Fruit fly (Drosophila melanogaster) whole organism, embryonic: Measurements from ENCODE around the gene Adat1.
A peak's percentile ranks its signal among the peaks of the same experiment; 100 is the strongest.

Experiments used
- Bgb ChIP-seq: fragments of 200-800 bp; sonication (Bioruptor generic); IDR thresholded peaks from 2 replicates; pipeline ENCODE4 v1.3.6; 2022; ENCODE audit warnings: missing biosample characterization, missing genetic modification characterization; ENCODE audit not compliant: partially characterized antibody
- CG10321 ChIP-seq: fragments of 200-800 bp; sonication (Bioruptor generic); IDR thresholded peaks from 2 replicates; pipeline ENCODE4 v1.3.6; 2022; ENCODE audit warnings: missing biosample characterization, missing genetic modification characterization
- CG12299 ChIP-seq: fragments of 200-800 bp; sonication (Bioruptor generic); optimal IDR thresholded peaks from 2 replicates; lab custom pipeline; 2018; ENCODE audit warnings: missing biosample characterization, mild to moderate bottlenecking, missing genetic modification characterization
- CG12391 ChIP-seq: fragments of 200-800 bp; sonication (Bioruptor generic); optimal IDR thresholded peaks from 3 replicates; lab custom pipeline; 2018; ENCODE audit warnings: missing biosample characterization, mild to moderate bottlenecking, missing genetic modification characterization, moderate library complexity
- CG13624 ChIP-seq: fragments of 200-800 bp; sonication (Bioruptor generic); optimal IDR thresholded peaks from 2 replicates; lab custom pipeline; 2016; ENCODE audit warnings: missing biosample characterization, missing genetic modification characterization
- CG14014 ChIP-seq: fragments of 200-800 bp; sonication (Bioruptor generic); IDR thresholded peaks from 2 replicates; pipeline ENCODE4 v1.3.6; 2022; ENCODE audit warnings: missing biosample characterization, missing genetic modification characterization
- CG14667 ChIP-seq: fragments of 200-800 bp; sonication (Bioruptor generic); IDR thresholded peaks from 2 replicates; pipeline ENCODE4 v1.3.6; 2022; ENCODE audit warnings: missing biosample characterization, missing genetic modification characterization
- CG15601 ChIP-seq: fragments of 200-800 bp; sonication (Bioruptor generic); optimal IDR thresholded peaks from 3 replicates; lab custom pipeline; 2019; ENCODE audit warnings: missing biosample characterization, mild to moderate bottlenecking, missing genetic modification characterization, moderate library complexity
- CG18764 ChIP-seq: fragments of 200-800 bp; sonication (Bioruptor generic); optimal IDR thresholded peaks from 3 replicates; lab custom pipeline; 2016; ENCODE audit warnings: missing biosample characterization, missing genetic modification characterization
- CG2199 ChIP-seq: fragments of 200-800 bp; sonication (Bioruptor generic); IDR thresholded peaks from 3 replicates; pipeline ENCODE4 v1.3.6; 2022; ENCODE audit warnings: missing biosample characterization, missing genetic modification characterization
- CG30020 ChIP-seq: fragments of 200-800 bp; optimal IDR thresholded peaks from 2 replicates; lab custom pipeline; 2019; ENCODE audit warnings: missing biosample characterization, mild to moderate bottlenecking, missing genetic modification characterization, moderate library complexity
- CG31388 ChIP-seq: fragments of 200-800 bp; sonication (Bioruptor generic); optimal IDR thresholded peaks from 2 replicates; lab custom pipeline; 2016; ENCODE audit warnings: missing biosample characterization, missing genetic modification characterization
- CG3163 ChIP-seq: fragments of 200-800 bp; sonication (Bioruptor generic); optimal IDR thresholded peaks from 3 replicates; lab custom pipeline; 2016; ENCODE audit warnings: missing biosample characterization, missing genetic modification characterization
- CG3281 ChIP-seq: fragments of 200-800 bp; sonication (Bioruptor generic); optimal IDR thresholded peaks from 3 replicates; lab custom pipeline; 2017; ENCODE audit warnings: missing biosample characterization, mild to moderate bottlenecking, missing genetic modification characterization
- CG4328 ChIP-seq: fragments of 200-800 bp; sonication (Bioruptor generic); optimal IDR thresholded peaks from 3 replicates; lab custom pipeline; 2017; ENCODE audit warnings: missing biosample characterization, missing genetic modification reagents, missing genetic modification characterization
- CG4404 ChIP-seq: fragments of 200-800 bp; sonication (Bioruptor generic); IDR thresholded peaks from 2 replicates; pipeline ENCODE4 v1.3.6; 2022; ENCODE audit warnings: missing biosample characterization, missing genetic modification characterization
- CG6254 ChIP-seq: fragments of 200-800 bp; sonication (Bioruptor generic); optimal IDR thresholded peaks from 3 replicates; lab custom pipeline; 2017; ENCODE audit warnings: mild to moderate bottlenecking, missing biosample characterization, missing genetic modification reagents, missing genetic modification characterization
- CG6854 ChIP-seq: fragments of 200-800 bp; sonication (Bioruptor generic); optimal IDR thresholded peaks from 3 replicates; lab custom pipeline; 2017; ENCODE audit warnings: missing biosample characterization, mild to moderate bottlenecking, missing genetic modification characterization
- CG8944 ChIP-seq: fragments of 200-800 bp; sonication (Bioruptor generic); optimal IDR thresholded peaks from 3 replicates; lab custom pipeline; 2016; ENCODE audit warnings: missing biosample characterization, missing genetic modification characterization
- CTCF ChIP-seq: fragments of 200-800 bp; sonication (Bioruptor generic); optimal IDR thresholded peaks from 2 replicates; lab custom pipeline; 2017; ENCODE audit warnings: missing biosample characterization, mild to moderate bottlenecking, missing genetic modification characterization, moderate library complexity
- CrebB ChIP-seq: fragments of 200-800 bp; sonication (Bioruptor generic); optimal IDR thresholded peaks from 3 replicates; lab custom pipeline; 2018; ENCODE audit warnings: missing biosample characterization, mild to moderate bottlenecking, missing genetic modification characterization
- Fer1 ChIP-seq: fragments of 200-800 bp; sonication (Bioruptor generic); optimal IDR thresholded peaks from 2 replicates; lab custom pipeline; 2017; ENCODE audit warnings: missing biosample characterization, mild to moderate bottlenecking, missing genetic modification characterization
- Fer3 ChIP-seq: fragments of 200-800 bp; sonication (Bioruptor generic); optimal IDR thresholded peaks from 2 replicates; lab custom pipeline; 2018; ENCODE audit warnings: missing biosample characterization, mild to moderate bottlenecking, missing genetic modification characterization, moderate library complexity
- HLH4C ChIP-seq: fragments of 200-800 bp; sonication (Bioruptor generic); IDR thresholded peaks from 3 replicates; pipeline ENCODE4 v1.3.6; 2022; ENCODE audit warnings: missing biosample characterization, missing genetic modification characterization; ENCODE audit not compliant: partially characterized antibody
- Hey ChIP-seq: fragments of 200-800 bp; sonication (Bioruptor generic); optimal IDR thresholded peaks from 3 replicates; lab custom pipeline; 2018; ENCODE audit warnings: missing biosample characterization, mild to moderate bottlenecking, missing genetic modification characterization
- Jarid2 ChIP-seq: fragments of 200-800 bp; sonication (Bioruptor generic); optimal IDR thresholded peaks from 3 replicates; lab custom pipeline; 2017; ENCODE audit warnings: mild to moderate bottlenecking, missing biosample characterization, missing genetic modification reagents, missing genetic modification characterization
- Pdp1 ChIP-seq, 2 experiments: fragments of 200-800 bp; sonication (Bioruptor generic); optimal IDR thresholded peaks; 3 replicates each; lab custom pipeline; 2016; ENCODE audit warnings: missing biosample characterization in 2 of 2, missing genetic modification characterization in 2 of 2, mild to moderate bottlenecking in 1 of 2, moderate library complexity in 1 of 2
- Six4 ChIP-seq: fragments of 200-800 bp; sonication (Bioruptor generic); optimal IDR thresholded peaks from 2 replicates; lab custom pipeline; 2016; ENCODE audit warnings: missing biosample characterization, missing genetic modification characterization
- Sox102F ChIP-seq: fragments of 200-800 bp; sonication (Bioruptor generic); optimal IDR thresholded peaks from 2 replicates; lab custom pipeline; 2018; ENCODE audit warnings: missing biosample characterization, mild to moderate bottlenecking, missing genetic modification characterization, moderate library complexity
- Ssrp ChIP-seq: fragments of 200-800 bp; sonication (Bioruptor generic); optimal IDR thresholded peaks from 2 replicates; lab custom pipeline; 2018; ENCODE audit warnings: missing biosample characterization, mild to moderate bottlenecking, missing genetic modification characterization, moderate library complexity
- Taf1 ChIP-seq: fragments of 200-800 bp; sonication (Bioruptor generic); IDR thresholded peaks from 2 replicates; pipeline ENCODE4 v1.3.6; 2022; ENCODE audit warnings: missing biosample characterization, missing genetic modification characterization
- Xrp1 ChIP-seq: fragments of 200-800 bp; sonication (Bioruptor generic); IDR thresholded peaks from 2 replicates; pipeline ENCODE4 v1.3.6; 2022; ENCODE audit warnings: missing biosample characterization, missing genetic modification characterization
- bowl ChIP-seq: fragments of 200-800 bp; sonication (Bioruptor generic); IDR thresholded peaks from 2 replicates; pipeline ENCODE4 v1.3.6; 2022; ENCODE audit warnings: missing biosample characterization, missing genetic modification characterization
- br ChIP-seq: fragments of >200 bp; optimal IDR thresholded peaks from 2 replicates; lab custom pipeline; 2017
- cad ChIP-seq: fragments of >200 bp; optimal IDR thresholded peaks from 2 replicates; lab custom pipeline; 2017; ENCODE audit warnings: missing biosample characterization, missing genetic modification characterization
- cas ChIP-seq: fragments of 200-800 bp; sonication (Bioruptor generic); IDR thresholded peaks from 2 replicates; pipeline ENCODE4 v1.3.6; 2022; ENCODE audit warnings: missing biosample characterization, missing genetic modification characterization
- da ChIP-seq: fragments of 200-800 bp; sonication (Bioruptor generic); optimal IDR thresholded peaks from 2 replicates; lab custom pipeline; 2016; ENCODE audit warnings: missing biosample characterization, missing genetic modification characterization
- dan ChIP-seq: fragments of 200-800 bp; sonication (Bioruptor generic); IDR thresholded peaks from 2 replicates; pipeline ENCODE4 v1.3.6; 2022; ENCODE audit warnings: missing biosample characterization, missing genetic modification characterization
- disco-r ChIP-seq: fragments of 200-800 bp; sonication (Bioruptor generic); optimal IDR thresholded peaks from 2 replicates; lab custom pipeline; 2016; ENCODE audit warnings: missing biosample characterization, missing genetic modification characterization
- dysf ChIP-seq: fragments of 200-800 bp; sonication (Bioruptor generic); IDR thresholded peaks from 3 replicates; pipeline ENCODE4 v1.3.6; 2022; ENCODE audit warnings: missing biosample characterization, missing genetic modification characterization
- fd96Cb ChIP-seq: fragments of 200-800 bp; sonication (Bioruptor generic); optimal IDR thresholded peaks from 2 replicates; lab custom pipeline; 2018; ENCODE audit warnings: missing biosample characterization, mild to moderate bottlenecking, missing genetic modification characterization, moderate library complexity
- gem ChIP-seq: fragments of 200-800 bp; sonication (Bioruptor generic); optimal IDR thresholded peaks from 2 replicates; lab custom pipeline; 2019; ENCODE audit warnings: missing biosample characterization, mild to moderate bottlenecking, missing genetic modification characterization, moderate library complexity
- grau ChIP-seq: fragments of 200-800 bp; optimal IDR thresholded peaks from 3 replicates; lab custom pipeline; 2019; ENCODE audit warnings: missing biosample characterization, mild to moderate bottlenecking, missing genetic modification characterization, moderate library complexity
- oc ChIP-seq: fragments of 200-800 bp; sonication (Bioruptor generic); optimal IDR thresholded peaks from 2 replicates; lab custom pipeline; 2018; ENCODE audit warnings: missing biosample characterization, mild to moderate bottlenecking, missing genetic modification characterization, moderate library complexity
- pnt ChIP-seq: fragments of 200-800 bp; sonication (Bioruptor generic); optimal IDR thresholded peaks from 3 replicates; lab custom pipeline; 2016; ENCODE audit warnings: missing biosample characterization, missing genetic modification characterization
- psq ChIP-seq: fragments of 200-800 bp; sonication (Bioruptor generic); optimal IDR thresholded peaks from 2 replicates; lab custom pipeline; 2017; ENCODE audit warnings: missing biosample characterization, missing genetic modification characterization
- tio ChIP-seq: fragments of 200-800 bp; sonication (Bioruptor generic); optimal IDR thresholded peaks from 2 replicates; lab custom pipeline; 2017; ENCODE audit warnings: missing biosample characterization, missing genetic modification characterization, inconsistent platforms
- unc-4 ChIP-seq: fragments of 200-800 bp; sonication (Bioruptor generic); IDR thresholded peaks from 2 replicates; pipeline ENCODE4 v1.3.6; 2022; ENCODE audit warnings: missing biosample characterization, missing genetic modification characterization; ENCODE audit not compliant: partially characterized antibody
- unpg ChIP-seq: fragments of 200-800 bp; sonication (Bioruptor generic); optimal IDR thresholded peaks from 3 replicates; lab custom pipeline; 2018; ENCODE audit warnings: missing biosample characterization, mild to moderate bottlenecking, missing genetic modification characterization, moderate library complexity

The Adat1 gene

DNA sequence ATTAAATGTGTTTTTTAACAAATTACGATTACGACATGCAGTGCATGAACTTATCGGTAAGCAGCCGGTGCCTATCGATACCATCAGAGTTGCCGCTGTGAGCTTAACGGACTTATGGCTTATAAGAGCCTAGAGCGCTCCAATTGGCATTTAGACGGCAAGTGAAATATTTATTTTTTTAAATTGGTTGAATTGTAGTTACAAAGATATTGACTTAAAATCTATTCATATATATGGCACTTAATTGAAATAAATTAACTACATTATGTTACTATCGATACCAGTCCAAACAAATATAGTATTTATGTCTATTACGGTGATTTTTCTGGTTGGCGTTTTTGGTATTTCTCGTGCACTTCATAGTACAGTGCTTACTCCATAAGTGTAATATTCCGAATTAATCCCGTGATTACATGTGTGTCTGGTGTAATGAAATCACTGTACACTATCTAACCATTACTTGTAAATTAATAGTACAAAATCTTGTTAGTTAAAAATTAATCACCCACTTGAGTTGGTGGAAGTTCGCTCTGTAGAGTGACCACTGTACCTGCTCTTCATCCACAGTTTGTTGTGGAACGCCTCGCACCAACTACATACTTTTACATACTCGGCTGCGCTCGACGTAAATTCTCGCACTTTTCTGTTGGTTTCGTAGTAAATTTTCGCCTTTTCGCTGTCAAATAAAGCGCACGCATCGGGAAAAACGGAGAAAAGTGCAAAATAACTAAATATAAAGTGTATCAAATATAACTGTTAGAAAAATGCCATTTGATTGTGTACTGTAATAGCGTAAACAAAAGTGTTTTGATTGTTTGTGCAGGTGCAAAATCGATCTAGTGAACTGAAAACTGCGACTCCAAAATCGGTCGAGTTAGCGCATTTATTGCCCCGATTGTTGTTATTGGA lies 24.0 kb upstream of the Adat1 start, which contains the start of the genes mRpS23 and CenG1A (continued):
- TF ChIP-seq CG31388 (GFP tag; lab: Kevin White, UChicago) (peak; percentile 99), CG14667 (GFP tag; lab: Robert Waterston, UW) (peak; percentile 100), Xrp1 (GFP tag; lab: Robert Waterston, UW) (peak; percentile 100), oc (tag; lab: Kevin White, UChicago) (peak; percentile 100), unc-4 (GFP tag; lab: Robert Waterston, UW) (peak; percentile 82), dan (GFP tag; lab: Robert Waterston, UW) (peak; percentile 99), dysf (GFP tag; lab: Robert Waterston, UW) (peak; percentile 100), CG12299 (peak; percentile 100), Sox102F (GFP tag; lab: Kevin White, UChicago) (peak; percentile 100), Pdp1 (GFP tag; optimal IDR thresholded peaks at IDR 0.05; lab: Kevin White, UChicago) (peak; percentile 99 to 100), Fer3 (peak; percentile 100), Hey (tag; lab: Kevin White, UChicago) (peak; percentile 99), CG4404 (GFP tag; lab: Robert Waterston, UW) (peak; percentile 100), Jarid2 (peak; percentile 97), gem (tag; lab: Kevin White, UChicago) (peak; percentile 100), grau (tag; lab: Kevin White, UChicago) (peak; percentile 100), CG30020 (tag; lab: Kevin White, UChicago) (peak; percentile 92), tio (GFP tag; lab: Kevin White, UChicago) (no peak), CG8944 (GFP tag; lab: Kevin White, UChicago) (peak; percentile 100), Ssrp (tag; lab: Kevin White, UChicago) (peak; percentile 100), CG14014 (peak; percentile 100), CG4328 (peak; percentile 99), CG2199 (GFP tag; lab: Robert Waterston, UW) (peak; percentile 100), CG3281 (GFP tag; lab: Kevin White, UChicago) (peak; percentile 100), Bgb (peak; percentile 70), psq (GFP tag; lab: Kevin White, UChicago) (peak; percentile 96), HLH4C (GFP tag; lab: Robert Waterston, UW) (peak; percentile 85), unpg (GFP tag; lab: Kevin White, UChicago) (peak; percentile 100), disco-r (GFP tag; lab: Kevin White, UChicago) (peak; percentile 99), pnt (GFP tag; lab: Kevin White, UChicago) (peak; percentile 100), CG6254 (GFP tag; lab: Kevin White, UChicago) (peak; percentile 98), CrebB (tag; lab: Kevin White, UChicago) (peak; percentile 100), CG15601 (tag; lab: Kevin White, UChicago) (peak; percentile 99), fd96Cb (tag; lab: Kevin White, UChicago) (peak; percentile 100), da (GFP tag; lab: Kevin White, UChicago) (peak; percentile 99), Six4 (GFP tag; lab: Kevin White, UChicago) (peak; percentile 100), CG12391 (tag; lab: Kevin White, UChicago) (peak; percentile 100), CG10321 (GFP tag; lab: Robert Waterston, UW) (peak; percentile 92), CG13624 (GFP tag; lab: Kevin White, UChicago) (peak; percentile 100), cas (GFP tag; lab: Robert Waterston, UW) (peak; percentile 100), cad (no peak), bowl (GFP tag; lab: Robert Waterston, UW) (peak; percentile 100), Fer1 (GFP tag; lab: Kevin White, UChicago) (peak; percentile 100), Taf1 (GFP tag; lab: Robert Waterston, UW) (peak; percentile 100), CG6854 (peak; percentile 100), CTCF (GFP tag; lab: Kevin White, UChicago) (peak; percentile 82), CG18764 (GFP tag; lab: Kevin White, UChicago) (peak; percentile 99), CG3163 (GFP tag; lab: Kevin White, UChicago) (peak; percentile 96), br (lab: Kevin White, UChicago) (no peak)
